Fruit fly (Drosophila melanogaster) whole organism, prepupa: ENCODE measurements around the gene Mst84B.

Experiments
- Blimp-1 ChIP-seq: fragments of 200-800 bp; sonication (Bioruptor generic); optimal IDR thresholded peaks from 3 replicates; lab custom pipeline; 2017; ENCODE audit warnings: missing biosample characterization, missing genetic modification characterization, mild to moderate bottlenecking, moderate library complexity, missing genetic modification reagents
- CG11294 ChIP-seq: fragments of 200-800 bp; sonication (Bioruptor generic); IDR thresholded peaks from 2 replicates; pipeline ENCODE4 v1.3.6; 2022; ENCODE audit warnings: missing biosample characterization, missing genetic modification characterization
- CG11762 ChIP-seq: fragments of 200-800 bp; sonication (Bioruptor generic); optimal IDR thresholded peaks from 3 replicates; lab custom pipeline; 2016; ENCODE audit warnings: missing biosample characterization, missing genetic modification characterization; ENCODE audit not compliant: insufficient read depth
- CG11902 ChIP-seq: fragments of 200-800 bp; sonication (Bioruptor generic); optimal IDR thresholded peaks from 3 replicates; lab custom pipeline; 2016; ENCODE audit warnings: missing biosample characterization, missing genetic modification characterization
- CG15336 ChIP-seq: fragments of 200-800 bp; sonication (Bioruptor generic); IDR thresholded peaks from 2 replicates; pipeline ENCODE4 v1.3.6; 2022; ENCODE audit warnings: missing biosample characterization, missing genetic modification characterization
- CG1621 ChIP-seq: fragments of 200-800 bp; sonication (Bioruptor generic); optimal IDR thresholded peaks from 3 replicates; lab custom pipeline; 2018; ENCODE audit warnings: missing biosample characterization, mild to moderate bottlenecking, missing genetic modification characterization
- CG16779 ChIP-seq: fragments of 200-800 bp; sonication (Bioruptor generic); optimal IDR thresholded peaks from 3 replicates; lab custom pipeline; 2017; ENCODE audit warnings: missing biosample characterization, mild to moderate bottlenecking, missing genetic modification characterization
- CG3919 ChIP-seq: fragments of 200-800 bp; sonication (Bioruptor generic); optimal IDR thresholded peaks from 3 replicates; lab custom pipeline; 2016; ENCODE audit warnings: missing biosample characterization, missing genetic modification characterization
- CG4318 ChIP-seq: fragments of 200-800 bp; sonication (Bioruptor generic); optimal IDR thresholded peaks from 3 replicates; lab custom pipeline; 2017; ENCODE audit warnings: missing biosample characterization, mild to moderate bottlenecking, missing genetic modification characterization
- CG6163 ChIP-seq: fragments of 200-800 bp; sonication (Bioruptor generic); IDR thresholded peaks from 3 replicates; pipeline ENCODE4 v1.3.6; 2022; ENCODE audit warnings: missing biosample characterization, missing genetic modification characterization
- CG6808 ChIP-seq: fragments of 200-800 bp; sonication (Bioruptor generic); optimal IDR thresholded peaks from 3 replicates; lab custom pipeline; 2017; ENCODE audit warnings: missing biosample characterization, missing genetic modification characterization, mild to moderate bottlenecking, moderate library complexity, missing genetic modification reagents
- CG6854 ChIP-seq: fragments of 200-800 bp; sonication (Bioruptor generic); optimal IDR thresholded peaks from 2 replicates; lab custom pipeline; 2017; ENCODE audit warnings: missing biosample characterization, mild to moderate bottlenecking, missing genetic modification characterization
- CG7368 ChIP-seq: fragments of 200-800 bp; sonication (Bioruptor generic); optimal IDR thresholded peaks from 3 replicates; lab custom pipeline; 2016; ENCODE audit warnings: missing biosample characterization, missing genetic modification characterization
- CG8119 ChIP-seq: fragments of 200-800 bp; sonication (Bioruptor generic); IDR thresholded peaks from 3 replicates; pipeline ENCODE4 v1.3.6; 2022; ENCODE audit warnings: missing biosample characterization, missing genetic modification characterization
- CG9139 ChIP-seq: fragments of 200-800 bp; sonication (Bioruptor generic); optimal IDR thresholded peaks from 3 replicates; lab custom pipeline; 2017; ENCODE audit warnings: missing biosample characterization, mild to moderate bottlenecking, missing genetic modification characterization
- Eip75B ChIP-seq: fragments of 200-800 bp; sonication (Bioruptor generic); optimal IDR thresholded peaks from 3 replicates; lab custom pipeline; 2016; ENCODE audit warnings: missing biosample characterization, missing genetic modification characterization
- Eip78C ChIP-seq: fragments of 200-800 bp; sonication (Bioruptor generic); peaks from one replicate; lab custom pipeline; 2016; ENCODE audit warnings: missing biosample characterization, missing genetic modification characterization
- Eip93F ChIP-seq: fragments of 200-800 bp; sonication (Bioruptor generic); optimal IDR thresholded peaks from 2 replicates; lab custom pipeline; 2016; ENCODE audit warnings: missing biosample characterization, mild to moderate bottlenecking, missing genetic modification characterization
- Ets21C ChIP-seq: fragments of 200-800 bp; sonication (Bioruptor generic); optimal IDR thresholded peaks from 3 replicates; lab custom pipeline; 2016; ENCODE audit warnings: missing biosample characterization, missing genetic modification characterization
- Ets96B ChIP-seq: fragments of 200-800 bp; optimal IDR thresholded peaks from 2 replicates; lab custom pipeline; 2019; ENCODE audit warnings: missing biosample characterization, mild to moderate bottlenecking, missing genetic modification characterization, moderate library complexity
- Hr38 ChIP-seq: sonication (Bioruptor generic); optimal IDR thresholded peaks from 2 replicates; lab custom pipeline; 2016; ENCODE audit warnings: missing biosample characterization, missing genetic modification characterization
- Lpt ChIP-seq: fragments of 200-800 bp; sonication (Bioruptor generic); optimal IDR thresholded peaks from 3 replicates; lab custom pipeline; 2016; ENCODE audit warnings: missing biosample characterization, missing genetic modification characterization
- Met ChIP-seq: fragments of 200-800 bp; sonication (Bioruptor generic); optimal IDR thresholded peaks from 3 replicates; lab custom pipeline; 2016; ENCODE audit warnings: missing biosample characterization, missing genetic modification characterization
- OdsH ChIP-seq: fragments of 200-800 bp; sonication (Bioruptor generic); optimal IDR thresholded peaks from 3 replicates; lab custom pipeline; 2016; ENCODE audit warnings: missing biosample characterization, missing genetic modification characterization
- Smox ChIP-seq: fragments of 200-800 bp; sonication (Bioruptor generic); optimal IDR thresholded peaks from 3 replicates; lab custom pipeline; 2016; ENCODE audit warnings: missing biosample characterization, missing genetic modification characterization
- Sox102F ChIP-seq: fragments of 200-800 bp; sonication (Bioruptor generic); optimal IDR thresholded peaks from 2 replicates; lab custom pipeline; 2016; ENCODE audit warnings: missing biosample characterization, mild to moderate bottlenecking, missing genetic modification characterization
- Sox14 ChIP-seq: fragments of 200-800 bp; sonication (Bioruptor generic); optimal IDR thresholded peaks from 3 replicates; lab custom pipeline; 2016; ENCODE audit warnings: missing biosample characterization, missing genetic modification characterization
- Sox15 ChIP-seq: fragments of 200-800 bp; sonication (Bioruptor generic); optimal IDR thresholded peaks from 3 replicates; lab custom pipeline; 2016; ENCODE audit warnings: missing biosample characterization, missing genetic modification characterization
- acj6 ChIP-seq: fragments of 200-800 bp; sonication (Bioruptor generic); optimal IDR thresholded peaks from 3 replicates; lab custom pipeline; 2016; ENCODE audit warnings: missing biosample characterization, missing genetic modification characterization
- dac ChIP-seq: fragments of 200-800 bp; sonication (Bioruptor generic); optimal IDR thresholded peaks from 2 replicates; lab custom pipeline; 2017; ENCODE audit warnings: missing biosample characterization, mild to moderate bottlenecking, missing genetic modification characterization
- dsx ChIP-seq: fragments of 200-800 bp; optimal IDR thresholded peaks from 3 replicates; lab custom pipeline; 2019; ENCODE audit warnings: missing biosample characterization, mild to moderate bottlenecking, missing genetic modification characterization, moderate library complexity; ENCODE audit not compliant: poor library complexity, severe bottlenecking
- eg ChIP-seq: fragments of 200-800 bp; sonication (Bioruptor generic); IDR thresholded peaks from 3 replicates; pipeline ENCODE4 v1.3.6; 2022; ENCODE audit warnings: missing biosample characterization, missing genetic modification characterization
- fkh ChIP-seq: fragments of 200-800 bp; sonication (Bioruptor generic); optimal IDR thresholded peaks from 3 replicates; lab custom pipeline; 2017; ENCODE audit warnings: missing biosample characterization, mild to moderate bottlenecking, missing genetic modification characterization, moderate library complexity
- net ChIP-seq: fragments of 200-800 bp; sonication (Bioruptor generic); optimal IDR thresholded peaks from 3 replicates; lab custom pipeline; 2016; ENCODE audit warnings: missing biosample characterization, missing genetic modification characterization
- salr ChIP-seq, 2 experiments: fragments of 200-800 bp; sonication (Bioruptor generic); optimal IDR thresholded peaks; 3 replicates each; lab custom pipeline; 2016 to 2018; ENCODE audit warnings: missing biosample characterization in 2 of 2, missing genetic modification characterization in 2 of 2, mild to moderate bottlenecking in 1 of 2
- ss ChIP-seq, 2 experiments: fragments of 200-800 bp; sonication (Bioruptor generic); optimal IDR thresholded peaks; 2 replicates in 1 of 2; 3 replicates in 1 of 2; lab custom pipeline; 2017 to 2018; ENCODE audit warnings: mild to moderate bottlenecking in 2 of 2, missing biosample characterization in 2 of 2, missing genetic modification characterization in 2 of 2, moderate library complexity in 1 of 2
- svp ChIP-seq: fragments of 200-800 bp; sonication (Bioruptor generic); peaks from one replicate; lab custom pipeline; 2016; ENCODE audit warnings: missing biosample characterization, missing genetic modification characterization
- topi ChIP-seq: fragments of 200-800 bp; sonication (Bioruptor generic); optimal IDR thresholded peaks from 3 replicates; lab custom pipeline; 2016; ENCODE audit warnings: missing biosample characterization, missing genetic modification characterization
- vri ChIP-seq: fragments of 200-800 bp; sonication (Bioruptor generic); optimal IDR thresholded peaks from 3 replicates; lab custom pipeline; 2016; ENCODE audit warnings: missing biosample characterization, mild to moderate bottlenecking, missing genetic modification characterization

Mst84B gene

dm6 chr3R:7093592-7093991, 31.6 kb downstream of the Mst84B start (continued):
- no peak for TF ChIP-seq Hr38
- TF ChIP-seq CG3919 (GFP tag; lab: Kevin White, UChicago), result peak; percentile 43
- TF ChIP-seq topi, result no peak
- TF ChIP-seq fkh (GFP tag; lab: Kevin White, UChicago), result no peak
- peak; percentile 81 for TF ChIP-seq Eip78C (GFP tag; lab: Kevin White, UChicago)
- no peak for TF ChIP-seq CG9139 (GFP tag; lab: Kevin White, UChicago)
- no peak for TF ChIP-seq OdsH
- no peak for TF ChIP-seq Ets21C (GFP tag; lab: Kevin White, UChicago)
- TF ChIP-seq Eip75B (GFP tag; lab: Kevin White, UChicago), result no peak
- no peak for TF ChIP-seq CG11294 (GFP tag; lab: Robert Waterston, UW)
- no peak for TF ChIP-seq acj6
- TF ChIP-seq CG4318 (GFP tag; lab: Kevin White, UChicago), result no peak
- no peak for TF ChIP-seq Met
- no peak for TF ChIP-seq CG1621 (tag; lab: Kevin White, UChicago)
- no peak for TF ChIP-seq dsx
- TF ChIP-seq ss (GFP tag; optimal IDR thresholded peaks at IDR 0.05; lab: Kevin White, UChicago), result peak in 1 of 2 experiments; percentile 39
- no peak for TF ChIP-seq net (GFP tag; lab: Kevin White, UChicago)
- TF ChIP-seq CG7368 (GFP tag; lab: Kevin White, UChicago), result no peak
- no peak for TF ChIP-seq dac
- TF ChIP-seq CG16779 (tag; lab: Kevin White, UChicago), result no peak
- no peak for TF ChIP-seq Sox14 (GFP tag; lab: Kevin White, UChicago)
- TF ChIP-seq Smox, result no peak
- TF ChIP-seq, all 60 proteins: peak for 10

dm6 chr3R:7094368-7094767, 32.4 kb downstream of the Mst84B start:
- TF ChIP-seq dac, result no peak

dm6 chr3R:7102853-7103833, 41.2 kb downstream of the Mst84B start:
- peak; percentile 41; the same call in 2 of the 3 replicates for TF ChIP-seq CG8119 (GFP tag; lab: Robert Waterston, UW)
- peak; percentile 64 for TF ChIP-seq Lpt (GFP tag; lab: Kevin White, UChicago)
- TF ChIP-seq CG15336 (GFP tag; lab: Robert Waterston, UW), result peak; percentile 53; the same call in 1 of the 2 replicates
- peak; percentile 11 for TF ChIP-seq Sox102F (GFP tag; lab: Kevin White, UChicago)
- peak; percentile 16 for TF ChIP-seq CG3919 (GFP tag; lab: Kevin White, UChicago)
- no peak for TF ChIP-seq CG4318 (GFP tag; lab: Kevin White, UChicago)
- TF ChIP-seq Eip75B (GFP tag; lab: Kevin White, UChicago), result no peak
- TF ChIP-seq topi, result no peak
- no peak for TF ChIP-seq CG11762 (GFP tag; lab: Kevin White, UChicago)
- TF ChIP-seq fkh (GFP tag; lab: Kevin White, UChicago), result peak; percentile 78
- no peak for TF ChIP-seq Sox15 (GFP tag; lab: Kevin White, UChicago)
- TF ChIP-seq Blimp-1 (GFP tag; lab: Kevin White, UChicago), result no peak
- TF ChIP-seq CG9139 (GFP tag; lab: Kevin White, UChicago), result peak; percentile 24
- TF ChIP-seq CG7368 (GFP tag; lab: Kevin White, UChicago), result no peak
- TF ChIP-seq CG6163, result peak; percentile 44; the same call in 2 of the 3 replicates
- TF ChIP-seq Ets96B (tag; lab: Kevin White, UChicago), result peak; percentile 23
- no peak for TF ChIP-seq salr (GFP tag; optimal IDR thresholded peaks at IDR 0.05; lab: Kevin White, UChicago)
- TF ChIP-seq Eip93F, result peak; percentile 78
- peak; percentile 73 for TF ChIP-seq dsx
- peak; percentile 40 to 57 for TF ChIP-seq ss (GFP tag; optimal IDR thresholded peaks at IDR 0.05; lab: Kevin White, UChicago)
- TF ChIP-seq net (GFP tag; lab: Kevin White, UChicago), result peak; percentile 5
- peak; percentile 6 for TF ChIP-seq CG16779 (tag; lab: Kevin White, UChicago)
- TF ChIP-seq CG6808 (GFP tag; lab: Kevin White, UChicago), result peak; percentile 43
- peak; percentile 75 for TF ChIP-seq Eip78C (GFP tag; lab: Kevin White, UChicago)
- TF ChIP-seq eg (GFP tag; lab: Robert Waterston, UW), result 0 out of 3 replicates have a peak, but pooled peaks have one; percentile 29
- peak; percentile 24 for TF ChIP-seq CG1621 (tag; lab: Kevin White, UChicago)
- TF ChIP-seq CG6854 (GFP tag; lab: Kevin White, UChicago), result peak; percentile 8
- peak; percentile 8 for TF ChIP-seq vri (GFP tag; lab: Kevin White, UChicago)
- no peak for TF ChIP-seq CG11902 (GFP tag; lab: Kevin White, UChicago)
- peak; percentile 60 for TF ChIP-seq svp (GFP tag; lab: Kevin White, UChicago)
